Worm (Caenorhabditis elegans) whole organism, L3 larva: Measurements from ENCODE around the gene F12A10.8.

Experiments used
- aly-2 ChIP-seq: fragments of 150-350 bp; optimal IDR thresholded peaks from 2 replicates; lab custom pipeline; 2014; ENCODE audit warnings: missing biosample characterization, missing genetic modification characterization
- ceh-82 ChIP-seq: fragments of 150-350 bp; optimal IDR thresholded peaks from 2 replicates; lab custom pipeline; 2014; ENCODE audit warnings: missing biosample characterization, missing genetic modification characterization
- egl-27 ChIP-seq: sonication (generic microtip); optimal IDR thresholded peaks from 4 replicates; lab custom pipeline; 2017; ENCODE audit warnings: missing biosample characterization, missing genetic modification reagents, missing genetic modification characterization
- elt-2 ChIP-seq: sonication (generic microtip); optimal IDR thresholded peaks from 2 replicates; lab custom pipeline; 2016; ENCODE audit warnings: missing genetic modification reagents, mild to moderate bottlenecking, missing genetic modification characterization, missing compliant biosample characterization
- elt-3 ChIP-seq, 3 experiments: fragments of 150-350 bp in 1 of 3; sonication (generic microtip) in 2 of 3; optimal IDR thresholded peaks; 2 replicates in 2 of 3; 4 replicates in 1 of 3; lab custom pipeline; 2014 to 2017; ENCODE audit warnings: missing biosample characterization in 3 of 3, missing genetic modification characterization in 3 of 3
- fkh-10 ChIP-seq: sonication (generic microtip); optimal IDR thresholded peaks from 2 replicates; lab custom pipeline; 2017; ENCODE audit warnings: missing biosample characterization, missing genetic modification reagents, missing genetic modification characterization
- nhr-76 ChIP-seq: fragments of 150-350 bp; sonication (generic microtip); optimal IDR thresholded peaks from 5 replicates; lab custom pipeline; 2014; ENCODE audit warnings: missing biosample characterization, missing genetic modification characterization
- pha-4 ChIP-seq: fragments of 150-350 bp; optimal IDR thresholded peaks from 2 replicates; lab custom pipeline; 2014; ENCODE audit warnings: missing biosample characterization, missing genetic modification reagents, missing genetic modification characterization
- snpc-4 ChIP-seq: fragments of 150-350 bp; optimal IDR thresholded peaks from 2 replicates; lab custom pipeline; 2014; ENCODE audit warnings: missing biosample characterization, missing genetic modification characterization
- ztf-11 ChIP-seq: fragments of 150-350 bp; optimal IDR thresholded peaks from 2 replicates; lab custom pipeline; 2014; ENCODE audit warnings: missing biosample characterization, missing genetic modification characterization
- ztf-4 ChIP-seq: fragments of 150-350 bp; optimal IDR thresholded peaks from 2 replicates; lab custom pipeline; 2014; ENCODE audit warnings: missing biosample characterization, missing genetic modification characterization

- TF ChIP-seq nhr-76 (tag; lab: Kevin White, UChicago), result peak; percentile 52
- peak; percentile 91 for TF ChIP-seq ztf-4 (tag; lab: Kevin White, UChicago)
- peak; percentile 71 for TF ChIP-seq egl-27 (tag; lab: Kevin White, UChicago)
- peak; percentile 97 for TF ChIP-seq elt-2 (tag; lab: Kevin White, UChicago)
- peak; percentile 99 for TF ChIP-seq pha-4 (tag; lab: Kevin White, UChicago)
- TF ChIP-seq snpc-4 (tag; lab: Kevin White, UChicago), result peak; percentile 100
- peak; percentile 61 for TF ChIP-seq ztf-11
- peak in 2 of 3 experiments; percentile 77 to 92 for TF ChIP-seq elt-3 (tag; optimal IDR thresholded peaks at IDR 0.05; lab: Kevin White, UChicago)
- peak; percentile 99 for TF ChIP-seq fkh-10
- peak; percentile 88 for TF ChIP-seq aly-2 (tag; lab: Kevin White, UChicago)
- TF ChIP-seq ceh-82 (tag; lab: Kevin White, UChicago), result peak; percentile 95
Observed at ce11 chrII:5543476-5544144, 42.7 kb upstream of the F12A10.8 start.
